Worm (Caenorhabditis elegans): ENCODE data around the gene pigg-1.

pigg-1 gene

ce11 chrII:8583035-8583434, 17.0 kb downstream of the pigg-1 start:
- TF ChIP-seq nhr-237 (tag; optimal IDR thresholded peaks at IDR 0.05) (no peak), snpc-4 (tag; optimal IDR thresholded peaks at IDR 0.05) (no peak), hlh-1 (tag; optimal IDR thresholded peaks at IDR 0.05) (no peak), lin-32 (GFP tag; optimal IDR thresholded peaks at IDR 0.05) (no peak), ceh-43 (GFP tag; optimal IDR thresholded peaks at IDR 0.05) (no peak), unc-62 (GFP tag; optimal IDR thresholded peaks at IDR 0.05) (no peak), flh-1 (GFP tag; optimal IDR thresholded peaks at IDR 0.05) (no peak), tbx-8 (GFP tag; optimal IDR thresholded peaks at IDR 0.05) (no peak), ztf-11 (tag; optimal IDR thresholded peaks at IDR 0.05) (no peak), blmp-1 (tag; optimal IDR thresholded peaks at IDR 0.05) (no peak), drap-1 (GFP tag; optimal IDR thresholded peaks at IDR 0.05) (no peak)

DNA sequence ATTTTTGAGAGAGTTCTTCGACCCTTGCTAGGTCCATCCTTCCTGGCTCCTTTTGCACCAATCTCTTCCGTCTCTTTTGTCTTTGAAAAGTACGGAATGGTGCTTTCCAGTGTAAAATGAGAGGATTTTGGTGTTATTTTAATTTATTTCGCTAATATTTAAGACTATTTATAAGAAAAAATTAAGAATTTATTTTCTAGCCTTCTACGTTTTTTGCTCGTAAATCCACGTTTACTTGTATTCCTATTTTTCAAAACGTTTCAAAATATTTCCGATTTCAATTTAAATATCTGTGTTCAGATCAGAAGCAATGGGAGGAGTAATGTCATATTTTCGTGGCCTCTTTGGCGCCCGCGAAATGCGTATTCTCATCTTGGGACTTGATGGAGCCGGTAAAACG, 18.4 kb downstream of the pigg-1 start, which contains the start of gene arl-1:
arl-1 (plus strand) TSS at position 301 of the 400 bp plus-strand sequence.
- TF ChIP-seq drap-1 (GFP tag; optimal IDR thresholded peaks at IDR 0.05) (no peak), ceh-83 (GFP tag; optimal IDR thresholded peaks at IDR 0.05) (no peak), M03D4.4 (tag; optimal IDR thresholded peaks at IDR 0.05) (no peak), mab-5 (tag; optimal IDR thresholded peaks at IDR 0.05) (no peak), unc-62 (GFP tag; optimal IDR thresholded peaks at IDR 0.05) (no peak), mls-2 (tag; optimal IDR thresholded peaks at IDR 0.05) (no peak), hlh-1 (tag; optimal IDR thresholded peaks at IDR 0.05) (no peak), blmp-1 (tag; optimal IDR thresholded peaks at IDR 0.05) (no peak), lin-32 (GFP tag; optimal IDR thresholded peaks at IDR 0.05) (no peak), tbx-8 (GFP tag; optimal IDR thresholded peaks at IDR 0.05) (no peak), ztf-11 (tag; optimal IDR thresholded peaks at IDR 0.05) (no peak), nhr-28 (tag; optimal IDR thresholded peaks at IDR 0.05) (no peak), flh-1 (GFP tag; optimal IDR thresholded peaks at IDR 0.05) (no peak)

DNA sequence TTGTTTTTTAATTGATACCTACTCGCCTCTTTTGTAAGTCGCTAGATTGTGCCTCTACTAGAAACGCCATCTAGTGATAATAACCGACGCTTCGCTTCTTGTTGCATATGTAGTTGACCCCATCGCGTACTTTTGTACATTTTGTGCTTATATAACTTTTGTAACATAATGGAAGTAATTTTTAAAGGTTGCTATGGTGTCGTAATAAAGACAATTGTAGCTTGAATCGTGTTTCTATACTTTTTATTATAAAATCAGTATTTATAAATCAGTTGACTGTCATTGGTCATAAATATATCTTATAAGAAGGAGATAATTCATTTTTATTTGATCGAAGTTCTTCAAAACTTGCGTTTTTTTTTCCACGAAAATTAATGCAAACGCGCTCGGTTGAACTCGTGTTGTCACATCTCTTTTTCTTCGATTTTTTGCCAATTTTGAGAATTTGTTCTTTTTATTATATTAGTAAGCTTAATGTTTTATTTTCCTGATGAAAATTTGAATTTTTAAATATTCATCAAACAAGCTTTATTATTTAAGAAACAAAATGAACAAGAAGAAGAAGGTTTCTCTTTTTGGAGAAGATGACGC, 22.5 kb downstream of the pigg-1 start, which contains the start of gene F54C9.9:
F54C9.9 (plus strand) TSS at position 541 of the 591 bp plus-strand sequence.
- TF ChIP-seq flh-1 (GFP tag; optimal IDR thresholded peaks at IDR 0.05) (no peak), lsy-2 (tag; optimal IDR thresholded peaks at IDR 0.05) (peak; percentile 9), blmp-1 (tag; optimal IDR thresholded peaks at IDR 0.05) (no peak), ceh-39 (tag; optimal IDR thresholded peaks at IDR 0.05) (no peak), mab-5 (tag; optimal IDR thresholded peaks at IDR 0.05) (no peak)

ce11 chrII:8575184-8575583, 24.9 kb downstream of the pigg-1 start, which contains the start of gene puf-5:
TSS of gene puf-5 (plus strand) at chrII:8575541.
- no peak for TF ChIP-seq ceh-39 (tag; optimal IDR thresholded peaks at IDR 0.05)
- no peak for TF ChIP-seq unc-62 (GFP tag; optimal IDR thresholded peaks at IDR 0.05)
- no peak for TF ChIP-seq sptf-1 (tag; optimal IDR thresholded peaks at IDR 0.05)
- no peak for TF ChIP-seq lin-32 (GFP tag; optimal IDR thresholded peaks at IDR 0.05)
- TF ChIP-seq M03D4.4 (tag; optimal IDR thresholded peaks at IDR 0.05): no peak
- no peak for TF ChIP-seq zip-8 (tag; optimal IDR thresholded peaks at IDR 0.05)
- TF ChIP-seq nhr-12 (tag; optimal IDR thresholded peaks at IDR 0.05): no peak
- TF ChIP-seq hlh-1 (tag; optimal IDR thresholded peaks at IDR 0.05): no peak
- TF ChIP-seq nhr-76 (tag; optimal IDR thresholded peaks at IDR 0.05): no peak
- TF ChIP-seq pha-4 (tag; optimal IDR thresholded peaks at IDR 0.05): no peak
- no peak for TF ChIP-seq ces-1 (GFP tag; optimal IDR thresholded peaks at IDR 0.05)
- no peak for TF ChIP-seq unc-120 (tag; optimal IDR thresholded peaks at IDR 0.05; ENCODE audit: poor library complexity, severe bottlenecking)
- TF ChIP-seq elt-3 (tag; optimal IDR thresholded peaks at IDR 0.05): no peak
- TF ChIP-seq ham-2 (GFP tag; optimal IDR thresholded peaks at IDR 0.05): no peak
- no peak for TF ChIP-seq ztf-11 (tag; optimal IDR thresholded peaks at IDR 0.05)
- no peak for TF ChIP-seq blmp-1 (tag; optimal IDR thresholded peaks at IDR 0.05)
- TF ChIP-seq ceh-43 (GFP tag; optimal IDR thresholded peaks at IDR 0.05): no peak
- TF ChIP-seq lin-13 (tag; optimal IDR thresholded peaks at IDR 0.05): no peak
- no peak for TF ChIP-seq drap-1 (GFP tag; optimal IDR thresholded peaks at IDR 0.05)
- TF ChIP-seq flh-1 (GFP tag; optimal IDR thresholded peaks at IDR 0.05): no peak

ce11 chrII:8573044-8573443, 27.0 kb downstream of the pigg-1 start, which contains the start of gene F54C9.7:
TSS of gene F54C9.7 (plus strand) at chrII:8573344.
- TF ChIP-seq ceh-43 (GFP tag; optimal IDR thresholded peaks at IDR 0.05): no peak
- TF ChIP-seq ceh-39 (tag; optimal IDR thresholded peaks at IDR 0.05): no peak
- no peak for TF ChIP-seq blmp-1 (tag; optimal IDR thresholded peaks at IDR 0.05)
- TF ChIP-seq mls-2 (tag; optimal IDR thresholded peaks at IDR 0.05): no peak
- no peak for TF ChIP-seq ceh-83 (GFP tag; optimal IDR thresholded peaks at IDR 0.05)
- no peak for TF ChIP-seq nhr-76 (tag; optimal IDR thresholded peaks at IDR 0.05)
- no peak for TF ChIP-seq cnd-1 (tag; optimal IDR thresholded peaks at IDR 0.05)
- no peak for TF ChIP-seq lin-13 (tag; optimal IDR thresholded peaks at IDR 0.05)
- TF ChIP-seq nhr-28 (tag; optimal IDR thresholded peaks at IDR 0.05): no peak
- TF ChIP-seq hlh-1 (tag; optimal IDR thresholded peaks at IDR 0.05): no peak
- TF ChIP-seq lsy-2 (tag; optimal IDR thresholded peaks at IDR 0.05): no peak
- TF ChIP-seq snpc-4 (tag; optimal IDR thresholded peaks at IDR 0.05): no peak
- TF ChIP-seq mep-1 (tag; optimal IDR thresholded peaks at IDR 0.05): no peak
- TF ChIP-seq nhr-12 (tag; optimal IDR thresholded peaks at IDR 0.05): no peak

Measured in whole organism, mixed stage, embryonic.